Fruit fly (Drosophila melanogaster) whole organism, embryonic: ENCODE data around the gene STUB1.

Source experiments
- BEAF-32 ChIP-seq: fragments of 200-800 bp; sonication (Bioruptor generic); optimal IDR thresholded peaks from 3 replicates; lab custom pipeline; 2017; ENCODE audit warnings: missing biosample characterization, missing genetic modification characterization, mild to moderate bottlenecking, moderate library complexity, missing genetic modification reagents
- CG1024 ChIP-seq: fragments of 200-800 bp; sonication (Bioruptor generic); IDR thresholded peaks from 2 replicates; pipeline ENCODE4 v1.3.6; 2022; ENCODE audit warnings: missing biosample characterization, missing genetic modification characterization
- CG10462 ChIP-seq: fragments of 200-800 bp; sonication (Bioruptor generic); optimal IDR thresholded peaks from 2 replicates; lab custom pipeline; 2016; ENCODE audit warnings: missing biosample characterization, missing genetic modification characterization
- CG10654 ChIP-seq: fragments of 200-800 bp; sonication (Bioruptor generic); optimal IDR thresholded peaks from 2 replicates; lab custom pipeline; 2016; ENCODE audit warnings: missing biosample characterization, missing genetic modification characterization
- CG11696 ChIP-seq: fragments of 200-800 bp; sonication (Bioruptor generic); IDR thresholded peaks from 2 replicates; pipeline ENCODE4 v1.3.6; 2022; ENCODE audit warnings: missing biosample characterization, missing genetic modification characterization
- CG11723 ChIP-seq: fragments of 200-800 bp; sonication (Bioruptor generic); optimal IDR thresholded peaks from 2 replicates; lab custom pipeline; 2017; ENCODE audit warnings: missing biosample characterization, mild to moderate bottlenecking, missing genetic modification characterization
- CG12744 ChIP-seq: fragments of 200-800 bp; sonication (Bioruptor generic); optimal IDR thresholded peaks from 2 replicates; lab custom pipeline; 2016; ENCODE audit warnings: missing biosample characterization, missing genetic modification characterization
- CG14014 ChIP-seq: fragments of 200-800 bp; sonication (Bioruptor generic); IDR thresholded peaks from 2 replicates; pipeline ENCODE4 v1.3.6; 2022; ENCODE audit warnings: missing biosample characterization, missing genetic modification characterization
- CG14441 ChIP-seq: fragments of 200-800 bp; sonication (Bioruptor generic); IDR thresholded peaks from 2 replicates; pipeline ENCODE4 v1.3.6; 2022; ENCODE audit warnings: missing biosample characterization, missing genetic modification characterization
- CG16863 ChIP-seq: fragments of 200-800 bp; sonication (Bioruptor generic); optimal IDR thresholded peaks from 3 replicates; lab custom pipeline; 2016; ENCODE audit warnings: missing biosample characterization, missing genetic modification characterization
- CG17359 ChIP-seq: fragments of 200-800 bp; sonication (Bioruptor generic); optimal IDR thresholded peaks from 3 replicates; lab custom pipeline; 2018; ENCODE audit warnings: missing biosample characterization, mild to moderate bottlenecking, missing genetic modification characterization, moderate library complexity
- CG17612 ChIP-seq: fragments of 200-800 bp; sonication (Bioruptor generic); IDR thresholded peaks from 2 replicates; pipeline ENCODE4 v1.3.6; 2022; ENCODE audit warnings: missing biosample characterization, missing genetic modification characterization
- CG2199 ChIP-seq: fragments of 200-800 bp; sonication (Bioruptor generic); IDR thresholded peaks from 3 replicates; pipeline ENCODE4 v1.3.6; 2022; ENCODE audit warnings: missing biosample characterization, missing genetic modification characterization
- CG2202 ChIP-seq: fragments of 200-800 bp; sonication (Bioruptor generic); optimal IDR thresholded peaks from 2 replicates; lab custom pipeline; 2018; ENCODE audit warnings: missing biosample characterization, mild to moderate bottlenecking, missing genetic modification characterization
- CG3065 ChIP-seq: fragments of 200-800 bp; sonication (Bioruptor generic); optimal IDR thresholded peaks from 2 replicates; lab custom pipeline; 2016; ENCODE audit warnings: missing biosample characterization, missing genetic modification characterization
- CG31224 ChIP-seq: fragments of 200-800 bp; sonication (Bioruptor generic); IDR thresholded peaks from 2 replicates; pipeline ENCODE4 v1.3.6; 2022; ENCODE audit warnings: missing biosample characterization, missing genetic modification characterization
- CG3281 ChIP-seq: fragments of 200-800 bp; sonication (Bioruptor generic); optimal IDR thresholded peaks from 3 replicates; lab custom pipeline; 2017; ENCODE audit warnings: missing biosample characterization, mild to moderate bottlenecking, missing genetic modification characterization
- CG33213 ChIP-seq: fragments of 200-800 bp; sonication (Bioruptor generic); optimal IDR thresholded peaks from 3 replicates; lab custom pipeline; 2016; ENCODE audit warnings: missing biosample characterization, missing genetic modification characterization
- CG34376 ChIP-seq: fragments of 200-800 bp; sonication (Bioruptor generic); optimal IDR thresholded peaks from 2 replicates; lab custom pipeline; 2018; ENCODE audit warnings: missing biosample characterization, mild to moderate bottlenecking, missing genetic modification characterization
- CG3847 ChIP-seq: fragments of 200-800 bp; sonication (Bioruptor generic); IDR thresholded peaks from 2 replicates; pipeline ENCODE4 v1.3.6; 2022; ENCODE audit warnings: missing biosample characterization, missing genetic modification characterization
- CG4360 ChIP-seq: fragments of 200-800 bp; sonication (Bioruptor generic); IDR thresholded peaks from 2 replicates; pipeline ENCODE4 v1.3.6; 2022; ENCODE audit warnings: missing biosample characterization, missing genetic modification characterization
- CG4854 ChIP-seq: fragments of 200-800 bp; sonication (Bioruptor generic); optimal IDR thresholded peaks from 2 replicates; lab custom pipeline; 2016; ENCODE audit warnings: missing biosample characterization, missing genetic modification characterization, inconsistent platforms
- CG6654 ChIP-seq: fragments of 200-800 bp; sonication (Bioruptor generic); optimal IDR thresholded peaks from 2 replicates; lab custom pipeline; 2017; ENCODE audit warnings: missing biosample characterization, mild to moderate bottlenecking, missing genetic modification characterization
- CG7786 ChIP-seq: fragments of 200-800 bp; sonication (Bioruptor generic); optimal IDR thresholded peaks from 2 replicates; lab custom pipeline; 2016; ENCODE audit warnings: missing biosample characterization, missing genetic modification characterization
- CG8359 ChIP-seq: fragments of 200-800 bp; sonication (Bioruptor generic); optimal IDR thresholded peaks from 2 replicates; lab custom pipeline; 2017; ENCODE audit warnings: missing biosample characterization, mild to moderate bottlenecking, missing genetic modification characterization, borderline replicate concordance
- CG9437 ChIP-seq: fragments of 200-800 bp; sonication (Bioruptor generic); optimal IDR thresholded peaks from 2 replicates; lab custom pipeline; 2018; ENCODE audit warnings: missing biosample characterization, mild to moderate bottlenecking, missing genetic modification characterization
- CoRest ChIP-seq: fragments of 200-800 bp; sonication (Bioruptor generic); optimal IDR thresholded peaks from 3 replicates; lab custom pipeline; 2018; ENCODE audit warnings: missing biosample characterization, mild to moderate bottlenecking, missing genetic modification characterization, moderate library complexity
- Dip3 ChIP-seq: fragments of 200-800 bp; sonication (Bioruptor generic); optimal IDR thresholded peaks from 3 replicates; lab custom pipeline; 2016; ENCODE audit warnings: missing biosample characterization, missing genetic modification characterization
- E2f2 ChIP-seq: fragments of 200-800 bp; sonication (Bioruptor generic); IDR thresholded peaks from 2 replicates; pipeline ENCODE4 v1.3.6; 2022; ENCODE audit warnings: missing biosample characterization, missing genetic modification characterization
- Elba2 ChIP-seq: fragments of 200-800 bp; sonication (Bioruptor generic); optimal IDR thresholded peaks from 3 replicates; lab custom pipeline; 2016; ENCODE audit warnings: missing biosample characterization, missing genetic modification characterization
- Gsc ChIP-seq: fragments of 200-800 bp; sonication (Bioruptor generic); IDR thresholded peaks from 2 replicates; pipeline ENCODE4 v1.3.6; 2022; ENCODE audit warnings: missing biosample characterization, missing genetic modification characterization
- H2.0 ChIP-seq: fragments of 200-800 bp; sonication (Bioruptor generic); IDR thresholded peaks from 2 replicates; pipeline ENCODE4 v1.3.6; 2022; ENCODE audit warnings: missing biosample characterization, missing genetic modification characterization
- Hsf ChIP-seq: fragments of 200-800 bp; sonication (Bioruptor generic); optimal IDR thresholded peaks from 3 replicates; lab custom pipeline; 2016; ENCODE audit warnings: missing biosample characterization, missing genetic modification characterization
- Kr ChIP-seq: fragments of 200-800 bp; sonication (Bioruptor generic); optimal IDR thresholded peaks from 2 replicates; lab custom pipeline; 2017; ENCODE audit warnings: missing biosample characterization, mild to moderate bottlenecking, missing genetic modification characterization
- MTF-1 ChIP-seq: fragments of 200-800 bp; sonication (Bioruptor generic); optimal IDR thresholded peaks from 2 replicates; lab custom pipeline; 2018; ENCODE audit warnings: missing biosample characterization, mild to moderate bottlenecking, missing genetic modification characterization, borderline replicate concordance
- Myb ChIP-seq: fragments of 200-800 bp; sonication (Bioruptor generic); optimal IDR thresholded peaks from 2 replicates; lab custom pipeline; 2016; ENCODE audit warnings: missing biosample characterization, missing genetic modification characterization
- Oaz ChIP-seq: fragments of 200-800 bp; sonication (Bioruptor generic); IDR thresholded peaks from 2 replicates; pipeline ENCODE4 v1.3.6; 2022; ENCODE audit warnings: missing biosample characterization, missing genetic modification characterization
- Pdp1 ChIP-seq, 2 experiments: fragments of 200-800 bp; sonication (Bioruptor generic); optimal IDR thresholded peaks; 3 replicates each; lab custom pipeline; 2016; ENCODE audit warnings: missing biosample characterization in 2 of 2, missing genetic modification characterization in 2 of 2, mild to moderate bottlenecking in 1 of 2, moderate library complexity in 1 of 2
- ara ChIP-seq: fragments of 200-800 bp; sonication (Bioruptor generic); IDR thresholded peaks from 2 replicates; pipeline ENCODE4 v1.3.6; 2022; ENCODE audit warnings: missing biosample characterization, missing genetic modification characterization
- cas ChIP-seq: fragments of 200-800 bp; sonication (Bioruptor generic); IDR thresholded peaks from 2 replicates; pipeline ENCODE4 v1.3.6; 2022; ENCODE audit warnings: missing biosample characterization, missing genetic modification characterization
- chif ChIP-seq, 2 experiments: fragments of 200-800 bp; sonication (Bioruptor generic); optimal IDR thresholded peaks; 3 replicates each; lab custom pipeline; 2016; ENCODE audit warnings: missing biosample characterization in 2 of 2, missing genetic modification characterization in 2 of 2
- corto ChIP-seq: fragments of 200-800 bp; sonication (Bioruptor generic); optimal IDR thresholded peaks from 2 replicates; lab custom pipeline; 2016; ENCODE audit warnings: missing biosample characterization, mild to moderate bottlenecking, missing genetic modification characterization, moderate library complexity
- dm ChIP-seq: fragments of 200-800 bp; sonication (Bioruptor generic); optimal IDR thresholded peaks from 3 replicates; lab custom pipeline; 2016; ENCODE audit warnings: missing biosample characterization, missing genetic modification characterization
- esg ChIP-seq: fragments of 200-800 bp; sonication (Bioruptor generic); conservative IDR thresholded peaks from 2 replicates; pipeline ENCODE4 v1.3.6; 2022; ENCODE audit warnings: missing biosample characterization, missing genetic modification characterization
- h ChIP-seq: fragments of >200 bp; optimal IDR thresholded peaks from 2 replicates; lab custom pipeline; 2017
- jing ChIP-seq: fragments of 200-800 bp; sonication (Bioruptor generic); optimal IDR thresholded peaks from 2 replicates; lab custom pipeline; 2018; ENCODE audit warnings: missing biosample characterization, mild to moderate bottlenecking, missing genetic modification characterization
- ro ChIP-seq: fragments of 200-800 bp; sonication (Bioruptor generic); IDR thresholded peaks from 2 replicates; pipeline ENCODE4 v1.3.6; 2022; ENCODE audit warnings: missing biosample characterization, missing genetic modification characterization
- sna ChIP-seq: fragments of 200-800 bp; sonication (Bioruptor generic); IDR thresholded peaks from 2 replicates; pipeline ENCODE4 v1.3.6; 2022; ENCODE audit warnings: missing biosample characterization, missing genetic modification characterization; ENCODE audit not compliant: partially characterized antibody
- twi ChIP-seq: fragments of 200-800 bp; optimal IDR thresholded peaks from 2 replicates; lab custom pipeline; 2019; ENCODE audit warnings: missing biosample characterization, mild to moderate bottlenecking, missing genetic modification characterization, moderate library complexity
- wdn ChIP-seq: fragments of 200-800 bp; sonication (Bioruptor generic); IDR thresholded peaks from 2 replicates; pipeline ENCODE4 v1.3.6; 2022; ENCODE audit warnings: missing biosample characterization, missing genetic modification characterization
- yki ChIP-seq: fragments of >200 bp; optimal IDR thresholded peaks from 3 replicates; lab custom pipeline; 2018
- zfh2 ChIP-seq: fragments of 200-800 bp; sonication (Bioruptor generic); optimal IDR thresholded peaks from 2 replicates; lab custom pipeline; 2016; ENCODE audit warnings: missing biosample characterization, missing genetic modification characterization

Gene STUB1

DNA sequence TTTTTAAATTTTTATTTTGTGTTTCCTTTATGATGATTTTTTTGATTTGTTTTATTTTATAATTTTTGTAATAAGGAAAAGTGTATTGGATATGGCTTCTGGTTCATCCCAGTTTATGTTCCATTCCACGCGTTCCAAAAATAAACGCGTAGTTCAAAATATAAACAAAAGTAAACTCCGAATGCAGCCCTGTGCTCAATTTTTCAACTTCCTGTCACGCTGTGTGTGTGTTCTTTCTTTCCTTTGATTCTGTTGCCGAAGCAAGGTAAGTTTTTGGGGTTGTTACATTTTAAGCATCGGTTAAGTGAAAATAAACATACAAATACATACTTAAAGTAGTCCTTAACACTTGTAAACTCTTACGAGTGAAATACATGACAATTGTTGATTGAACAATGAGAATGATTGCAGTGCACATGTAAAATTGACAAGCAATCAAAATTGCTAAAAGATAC, 29.2 kb upstream of the STUB1 start, which contains the start of the genes Ip259 and RpS27A (continued):
- TF ChIP-seq wdn (GFP tag; lab: Robert Waterston, UW) (peak; percentile 54; the same call in 1 of the 2 replicates), ro (GFP tag; lab: Robert Waterston, UW) (no peak), jing (GFP tag; lab: Kevin White, UChicago) (no peak), CG7786 (peak; percentile 60), CG16863 (GFP tag; lab: Kevin White, UChicago) (peak; percentile 47), CG10654 (peak; percentile 69), CG2202 (tag; lab: Kevin White, UChicago) (peak; percentile 57), Kr (GFP tag; lab: Kevin White, UChicago) (no peak), CG3281 (GFP tag; lab: Kevin White, UChicago) (peak; percentile 81), yki (lab: Kevin White, UChicago) (no peak), twi (peak; percentile 46), BEAF-32 (GFP tag; lab: Kevin White, UChicago) (peak; percentile 40), CG4854 (GFP tag; lab: Kevin White, UChicago) (peak; percentile 57), sna (no peak), E2f2 (GFP tag; lab: Robert Waterston, UW) (peak; percentile 27; the same call in 1 of the 2 replicates), ara (no peak), Elba2 (GFP tag; lab: Kevin White, UChicago) (no peak), Oaz (GFP tag; lab: Robert Waterston, UW) (0 out of 2 replicates have a peak, but pooled peaks have one; percentile 23), zfh2 (GFP tag; lab: Kevin White, UChicago) (peak; percentile 57), CG12744 (GFP tag; lab: Kevin White, UChicago) (peak; percentile 55), CG6654 (GFP tag; lab: Kevin White, UChicago) (peak; percentile 22), chif (GFP tag; optimal IDR thresholded peaks at IDR 0.05; lab: Kevin White, UChicago) (peak; percentile 53 to 75), dm (GFP tag; lab: Kevin White, UChicago) (peak; percentile 96), CG14441 (GFP tag; lab: Robert Waterston, UW) (peak; percentile 57; the same call in 1 of the 2 replicates), CG9437 (GFP tag; lab: Kevin White, UChicago) (peak; percentile 74), CG11723 (GFP tag; lab: Kevin White, UChicago) (peak; percentile 98), CG11696 (GFP tag; lab: Robert Waterston, UW) (no peak), H2.0 (GFP tag; lab: Robert Waterston, UW) (peak; percentile 71), CG17359 (peak; percentile 75), Myb (GFP tag; lab: Kevin White, UChicago) (peak; percentile 42), CG8359 (GFP tag; lab: Kevin White, UChicago) (peak; percentile 60), Pdp1 (GFP tag; optimal IDR thresholded peaks at IDR 0.05; lab: Kevin White, UChicago) (peak; percentile 32 to 46), CG4360 (GFP tag; lab: Robert Waterston, UW) (0 out of 2 replicates have a peak, but pooled peaks have one; percentile 40), Hsf (peak; percentile 80), CG10462 (GFP tag; lab: Kevin White, UChicago) (no peak), CG34376 (GFP tag; lab: Kevin White, UChicago) (peak; percentile 90), CG17612 (no peak), cas (GFP tag; lab: Robert Waterston, UW) (0 out of 2 replicates have a peak, but pooled peaks have one; percentile 35), CoRest (tag; lab: Kevin White, UChicago) (peak; percentile 65), corto (GFP tag; lab: Kevin White, UChicago) (no peak), CG2199 (GFP tag; lab: Robert Waterston, UW) (no peak), CG14014 (GFP tag; lab: Robert Waterston, UW) (peak; percentile 65; the same call in 1 of the 2 replicates), CG1024 (GFP tag; lab: Robert Waterston, UW) (peak; percentile 98), CG3065 (peak; percentile 61), Dip3 (GFP tag; lab: Kevin White, UChicago) (peak; percentile 68), esg (GFP tag; lab: Robert Waterston, UW) (peak; percentile 31; the same call in 1 of the 2 replicates), MTF-1 (no peak), h (lab: Kevin White, UChicago) (no peak), CG33213 (GFP tag; lab: Kevin White, UChicago) (peak; percentile 88), CG3847 (GFP tag; lab: Robert Waterston, UW) (peak; percentile 78), Gsc (GFP tag; lab: Robert Waterston, UW) (no peak), CG31224 (peak; percentile 62)
